In genomic region chrV:8028825-8029489, ce11 we compare ENCODE assay signal across 1 worm cellular context.
TF ChIP-seq lines count a peak whose summit lies in the region.

Gene oma-2 (plus strand): TSS chrV:8029439.

TF ChIP-seq in whole organism, young adult, 124 proteins besides CTCF, POLR2A, EP300 and RAD21 (continued from another document):
- TF ChIP-seq nfyb-1 (GFP tag; IDR thresholded peaks at IDR 0.05; lab: Robert Waterston, UW) = 0 out of 2 replicates have a peak, but pooled peaks have one; percentile 33
- no peak for TF ChIP-seq ccch-3 (GFP tag; optimal IDR thresholded peaks at IDR 0.05; lab: Kevin White, UChicago)
